Worm (Caenorhabditis elegans) whole organism, mixed stage, embryonic: ENCODE data around the gene spp-7.
A peak's percentile ranks its signal among the peaks of the same experiment; 100 is the strongest.

Experiments
- elt-1 ChIP-seq: sonication (generic microtip); optimal IDR thresholded peaks from 2 replicates; lab custom pipeline; 2017; ENCODE audit warnings: missing genetic modification characterization, mild to moderate bottlenecking, missing compliant biosample characterization, antibody characterized with exemption, moderate library complexity, borderline replicate concordance; ENCODE audit not compliant: insufficient read depth
- elt-3 ChIP-seq: fragments of 150-350 bp; optimal IDR thresholded peaks from 2 replicates; lab custom pipeline; 2014; ENCODE audit warnings: missing biosample characterization, missing genetic modification characterization
- flh-1 ChIP-seq: fragments of 200-800 bp; sonication (Bioruptor generic); optimal IDR thresholded peaks from 2 replicates; lab custom pipeline; 2018; ENCODE audit warnings: mild to moderate bottlenecking, missing genetic modification characterization, moderate library complexity, missing compliant biosample characterization
- mep-1 ChIP-seq: fragments of 150-350 bp; optimal IDR thresholded peaks from 2 replicates; lab custom pipeline; 2017; ENCODE audit warnings: missing biosample characterization, missing genetic modification reagents, missing genetic modification characterization, inconsistent platforms
- nhr-12 ChIP-seq: fragments of 150-350 bp; optimal IDR thresholded peaks from 2 replicates; lab custom pipeline; 2014; ENCODE audit warnings: missing biosample characterization, missing genetic modification characterization
- nhr-237 ChIP-seq: fragments of 150-350 bp; optimal IDR thresholded peaks from 2 replicates; lab custom pipeline; 2014; ENCODE audit warnings: missing biosample characterization, missing genetic modification characterization
- nhr-76 ChIP-seq: sonication (generic microtip); optimal IDR thresholded peaks from 2 replicates; lab custom pipeline; 2017; ENCODE audit warnings: missing biosample characterization, missing genetic modification characterization
- pha-4 ChIP-seq: fragments of 150-350 bp; optimal IDR thresholded peaks from 2 replicates; lab custom pipeline; 2018; ENCODE audit warnings: missing biosample characterization, missing genetic modification reagents, missing genetic modification characterization
- snpc-4 ChIP-seq: fragments of 150-350 bp; optimal IDR thresholded peaks from 2 replicates; lab custom pipeline; 2014; ENCODE audit warnings: missing biosample characterization, missing genetic modification characterization
- unc-39 ChIP-seq: fragments of 150-350 bp; optimal IDR thresholded peaks from 2 replicates; lab custom pipeline; 2014; ENCODE audit warnings: missing biosample characterization, missing genetic modification characterization
- unc-62 ChIP-seq: fragments of 150-350 bp; optimal IDR thresholded peaks from 2 replicates; lab custom pipeline; 2014; ENCODE audit warnings: missing biosample characterization, missing genetic modification reagents, missing genetic modification characterization
- ztf-11 ChIP-seq: fragments of 150-350 bp; optimal IDR thresholded peaks from 2 replicates; lab custom pipeline; 2014; ENCODE audit warnings: missing biosample characterization, missing genetic modification characterization

- TF ChIP-seq unc-39 (tag; lab: Kevin White, UChicago) (no peak), unc-62 (GFP tag; lab: Kevin White, UChicago) (no peak), flh-1 (GFP tag; lab: Kevin White, UChicago) (no peak), ztf-11 (tag; lab: Kevin White, UChicago) (no peak), mep-1 (peak; percentile 39), snpc-4 (tag; lab: Kevin White, UChicago) (no peak), pha-4 (tag; lab: Kevin White, UChicago) (peak; percentile 58), elt-3 (tag; lab: Kevin White, UChicago) (no peak), nhr-237 (tag; lab: Kevin White, UChicago) (no peak), elt-1 (tag; lab: Kevin White, UChicago) (no peak), nhr-76 (tag; lab: Kevin White, UChicago) (no peak), nhr-12 (tag; lab: Kevin White, UChicago) (no peak)
Measured at ce11 chrIV:5394687-5395086, 20.9 kb downstream of the spp-7 start, which contains the start of the genes perm-3 and swsn-6.
